Worm (Caenorhabditis elegans): ENCODE measurements around the gene Y59A8B.8.

ce11 chrV:18043271-18043670, 22.8 kb downstream of the Y59A8B.8 start, which contains the start of gene ebp-1:
- TF ChIP-seq dao-5 (tag; optimal IDR thresholded peaks at IDR 0.05): no peak
- no peak for TF ChIP-seq W03F9.2 (tag; optimal IDR thresholded peaks at IDR 0.05)
